Worm (Caenorhabditis elegans) whole organism, L4 larva: ENCODE results near the gene trxr-2.

Experiments used
- Y48G9A.11 ChIP-seq: fragments of 200-800 bp; sonication (Bioruptor generic); IDR thresholded peaks from 2 replicates; pipeline ENCODE4 v1.3.6; 2022; ENCODE audit warnings: missing genetic modification reagents, missing genetic modification characterization, missing compliant biosample characterization
- Y5F2A.4 ChIP-seq: fragments of 200-800 bp; sonication (Bioruptor generic); optimal IDR thresholded peaks from 2 replicates; lab custom pipeline; 2018; ENCODE audit warnings: mild to moderate bottlenecking, missing genetic modification characterization, missing compliant biosample characterization
- ama-1 ChIP-seq: fragments of 150-350 bp; optimal IDR thresholded peaks from 2 replicates; lab custom pipeline; 2014; ENCODE audit warnings: inconsistent platforms, mixed read lengths
- daf-16 ChIP-seq, 3 experiments: sonication (generic microtip); optimal IDR thresholded peaks; 2 replicates each; lab custom pipeline; 2016 to 2017; ENCODE audit warnings: missing genetic modification characterization in 3 of 3, missing genetic modification reagents in 3 of 3, mild to moderate bottlenecking in 2 of 3, missing compliant biosample characterization in 2 of 3, missing biosample characterization in 1 of 3, moderate library complexity in 1 of 3
- lsy-2 ChIP-seq, 2 experiments: fragments of 150-350 bp in 1 of 2; sonication (generic microtip) in 1 of 2; optimal IDR thresholded peaks; 2 replicates each; lab custom pipeline; 2014 to 2017; ENCODE audit warnings: missing biosample characterization in 2 of 2, missing genetic modification characterization in 2 of 2
- mep-1 ChIP-seq: fragments of 150-350 bp; sonication (generic microtip); optimal IDR thresholded peaks from 3 replicates; lab custom pipeline; 2014; ENCODE audit warnings: missing biosample characterization, missing genetic modification characterization
- spr-1 ChIP-seq: sonication (generic microtip); optimal IDR thresholded peaks from 2 replicates; lab custom pipeline; 2016; ENCODE audit warnings: mild to moderate bottlenecking, missing genetic modification characterization, missing compliant biosample characterization
- unc-62 ChIP-seq, 3 experiments: fragments of 150-350 bp in 1 of 3; sonication (generic microtip); optimal IDR thresholded peaks in 2 of 3; peaks in 1 of 3; 1 replicate in 1 of 3; 2 replicates in 2 of 3; lab custom pipeline; 2014 to 2017; ENCODE audit warnings: missing biosample characterization in 3 of 3, missing genetic modification characterization in 3 of 3, missing genetic modification reagents in 3 of 3, missing genotype in 1 of 3
- zfp-2 ChIP-seq: sonication (generic microtip); optimal IDR thresholded peaks from 2 replicates; lab custom pipeline; 2016; ENCODE audit warnings: mild to moderate bottlenecking, missing genetic modification characterization, missing compliant biosample characterization

ce11 chrIII:8917879-8918381 is 4.4 kb downstream of the trxr-2 start, which contains the start of gene cdc-25.3:
- TF ChIP-seq zfp-2 (tag; lab: Kevin White, UChicago) (no peak), mep-1 (tag; lab: Kevin White, UChicago) (no peak), ama-1 (no peak), Y48G9A.11 (GFP tag; lab: Robert Waterston, UW) (no peak), lsy-2 (tag; optimal IDR thresholded peaks at IDR 0.05; lab: Kevin White, UChicago) (no peak), spr-1 (no peak), daf-16 (GFP tag; optimal IDR thresholded peaks at IDR 0.05; lab: Kevin White, UChicago) (no peak), daf-16 (tag; optimal IDR thresholded peaks at IDR 0.05; lab: Kevin White, UChicago) (no peak), Y5F2A.4 (GFP tag; lab: Kevin White, UChicago) (no peak), unc-62 (GFP tag; optimal IDR thresholded peaks at IDR 0.05 in 1 of 2; lab: Kevin White, UChicago) (no peak), unc-62 (tag; optimal IDR thresholded peaks at IDR 0.05; lab: Kevin White, UChicago) (no peak)
